Worm (Caenorhabditis elegans) whole organism, L4 larva: ENCODE results near the gene F13B6.1.

ENCODE experiments used
- R02D3.7 ChIP-seq: fragments of 150-350 bp; sonication (generic microtip); optimal IDR thresholded peaks from 3 replicates; lab custom pipeline; 2014; ENCODE audit warnings: missing biosample characterization, missing genetic modification characterization
- lin-13 ChIP-seq: fragments of 150-350 bp; optimal IDR thresholded peaks from 2 replicates; lab custom pipeline; 2014; ENCODE audit warnings: missing biosample characterization, missing genetic modification reagents, missing genetic modification characterization
- mdt-29 ChIP-seq: fragments of 200-800 bp; sonication (Bioruptor generic); IDR thresholded peaks from 2 replicates; pipeline ENCODE4 v1.3.6; 2022; ENCODE audit warnings: missing genetic modification reagents, missing genetic modification characterization, missing compliant biosample characterization
- mep-1 ChIP-seq: fragments of 150-350 bp; sonication (generic microtip); optimal IDR thresholded peaks from 3 replicates; lab custom pipeline; 2014; ENCODE audit warnings: missing biosample characterization, missing genetic modification characterization
- nhr-10 ChIP-seq: fragments of 150-350 bp; optimal IDR thresholded peaks from 2 replicates; lab custom pipeline; 2014; ENCODE audit warnings: missing biosample characterization, missing genetic modification characterization
- nhr-6 ChIP-seq: fragments of 150-350 bp; optimal IDR thresholded peaks from 2 replicates; lab custom pipeline; 2014; ENCODE audit warnings: missing biosample characterization, missing genetic modification characterization
- snpc-1.2 ChIP-seq: fragments of 200-800 bp; sonication (Bioruptor generic); IDR thresholded peaks from 2 replicates; pipeline ENCODE4 v1.3.6; 2022; ENCODE audit warnings: missing genetic modification reagents, missing genetic modification characterization, missing compliant biosample characterization
- snpc-4 ChIP-seq: fragments of 150-350 bp; optimal IDR thresholded peaks from 2 replicates; lab custom pipeline; 2014; ENCODE audit warnings: missing biosample characterization, missing genetic modification characterization
- tra-1 ChIP-seq: fragments of 200-800 bp; sonication (Bioruptor generic); IDR thresholded peaks from 2 replicates; pipeline ENCODE4 v1.3.6; 2022; ENCODE audit warnings: missing genetic modification reagents, missing genetic modification characterization, missing compliant biosample characterization
- unc-62 ChIP-seq, 3 experiments: fragments of 150-350 bp in 1 of 3; sonication (generic microtip); optimal IDR thresholded peaks in 2 of 3; peaks in 1 of 3; 1 replicate in 1 of 3; 2 replicates in 2 of 3; lab custom pipeline; 2014 to 2017; ENCODE audit warnings: missing biosample characterization in 3 of 3, missing genetic modification characterization in 3 of 3, missing genetic modification reagents in 3 of 3, missing genotype in 1 of 3
- zag-1 ChIP-seq: fragments of 150-350 bp; optimal IDR thresholded peaks from 2 replicates; lab custom pipeline; 2014; ENCODE audit warnings: missing biosample characterization, missing genetic modification characterization

DNA sequence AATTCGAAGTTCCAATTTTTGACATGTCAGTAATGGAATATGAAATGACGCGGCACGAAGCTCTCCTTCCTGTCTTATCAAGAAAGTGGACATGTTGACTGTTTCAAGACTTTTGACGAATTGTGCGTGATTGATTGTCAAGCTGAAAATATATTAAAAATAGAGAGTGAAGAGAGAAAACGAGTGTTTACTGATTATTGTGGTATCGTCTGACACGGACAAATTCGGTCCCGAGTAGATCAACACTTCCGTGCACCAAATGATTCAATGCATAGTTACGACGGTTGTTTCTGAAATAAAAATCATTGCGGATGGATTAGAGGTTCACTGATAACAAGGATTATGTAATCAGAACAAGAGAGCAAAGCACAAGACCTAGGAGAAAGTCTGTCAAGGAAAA is 10.8 kb downstream of the F13B6.1 start:
- no peak for TF ChIP-seq snpc-1.2
- TF ChIP-seq nhr-10 (tag; lab: Kevin White, UChicago), result no peak
- 0 out of 2 replicates have a peak, but pooled peaks have one; percentile 15 for TF ChIP-seq tra-1 (GFP tag; lab: Robert Waterston, UW)
- TF ChIP-seq lin-13 (GFP tag; lab: Kevin White, UChicago), result no peak
- no peak for TF ChIP-seq nhr-6
- no peak for TF ChIP-seq R02D3.7 (tag; lab: Kevin White, UChicago)
- TF ChIP-seq mdt-29 (GFP tag; lab: Robert Waterston, UW), result no peak
- no peak for TF ChIP-seq snpc-4 (tag; lab: Kevin White, UChicago)
- no peak for TF ChIP-seq zag-1 (tag; lab: Kevin White, UChicago)
- no peak for TF ChIP-seq unc-62 (GFP tag; optimal IDR thresholded peaks at IDR 0.05 in 1 of 2; lab: Kevin White, UChicago)
- no peak for TF ChIP-seq unc-62 (tag; optimal IDR thresholded peaks at IDR 0.05; lab: Kevin White, UChicago)
- no peak for TF ChIP-seq mep-1 (tag; lab: Kevin White, UChicago)
